Worm (Caenorhabditis elegans) whole organism, early embryonic: ENCODE data around the gene B0252.8.

Experiments
- B0310.2 ChIP-seq: sonication (generic microtip); optimal IDR thresholded peaks from 2 replicates; lab custom pipeline; 2016; ENCODE audit warnings: mild to moderate bottlenecking, missing genetic modification characterization, missing compliant biosample characterization
- F13C5.2 ChIP-seq: sonication (generic microtip); optimal IDR thresholded peaks from 2 replicates; lab custom pipeline; 2017; ENCODE audit warnings: mild to moderate bottlenecking, missing genetic modification characterization, inconsistent platforms, missing compliant biosample characterization
- aly-1 ChIP-seq: sonication (generic microtip); optimal IDR thresholded peaks from 2 replicates; lab custom pipeline; 2016; ENCODE audit warnings: missing genetic modification characterization, missing compliant biosample characterization
- ama-1 ChIP-seq: fragments of 150-350 bp; optimal IDR thresholded peaks from 2 replicates; lab custom pipeline; 2014
- ceh-13 ChIP-seq: fragments of 200-800 bp; sonication (Bioruptor generic); optimal IDR thresholded peaks from 2 replicates; lab custom pipeline; 2018; ENCODE audit warnings: mild to moderate bottlenecking, missing genetic modification characterization, missing compliant biosample characterization
- ceh-36 ChIP-seq: sonication (generic microtip); optimal IDR thresholded peaks from 2 replicates; lab custom pipeline; 2016; ENCODE audit warnings: missing genetic modification characterization, inconsistent platforms, missing compliant biosample characterization
- ets-7 ChIP-seq: sonication (generic microtip); optimal IDR thresholded peaks from 2 replicates; lab custom pipeline; 2016; ENCODE audit warnings: missing genotype, missing genetic modification characterization, missing compliant biosample characterization
- flt-1 ChIP-seq: fragments of 200-800 bp; sonication (Bioruptor generic); IDR thresholded peaks from 2 replicates; pipeline ENCODE4 v1.3.6; 2022; ENCODE audit warnings: missing genetic modification characterization, missing compliant biosample characterization
- hmbx-1 ChIP-seq: sonication (generic microtip); optimal IDR thresholded peaks from 2 replicates; lab custom pipeline; 2016; ENCODE audit warnings: mild to moderate bottlenecking, missing genetic modification characterization, missing compliant biosample characterization
- hmg-4 ChIP-seq: fragments of 200-800 bp; sonication (Bioruptor generic); optimal IDR thresholded peaks from 2 replicates; lab custom pipeline; 2018; ENCODE audit warnings: mild to moderate bottlenecking, missing genetic modification characterization, missing compliant biosample characterization
- hnd-1 ChIP-seq: sonication (generic microtip); optimal IDR thresholded peaks from 2 replicates; lab custom pipeline; 2016; ENCODE audit warnings: missing genetic modification characterization, missing compliant biosample characterization
- pes-1 ChIP-seq: fragments of 200-800 bp; sonication (Bioruptor generic); IDR thresholded peaks from 2 replicates; pipeline ENCODE4 v1.3.6; 2022; ENCODE audit warnings: missing genetic modification reagents, missing genetic modification characterization, missing compliant biosample characterization
- scrt-1 ChIP-seq: fragments of 200-800 bp; sonication (Bioruptor generic); IDR thresholded peaks from 2 replicates; pipeline ENCODE4 v1.3.6; 2022; ENCODE audit warnings: missing genetic modification characterization, missing compliant biosample characterization
- sea-1 ChIP-seq: fragments of 200-800 bp; sonication (Bioruptor generic); conservative IDR thresholded peaks from 2 replicates; pipeline ENCODE4 v1.3.6; 2022; ENCODE audit warnings: missing genetic modification characterization, missing compliant biosample characterization
- tbx-11 ChIP-seq: fragments of 200-800 bp; sonication (Bioruptor generic); IDR thresholded peaks from 2 replicates; pipeline ENCODE4 v1.3.6; 2022; ENCODE audit warnings: missing genetic modification characterization, missing compliant biosample characterization
- tbx-37 ChIP-seq: fragments of 200-800 bp; sonication (Bioruptor generic); conservative IDR thresholded peaks from 2 replicates; pipeline ENCODE4 v1.3.6; 2022; ENCODE audit warnings: missing genetic modification reagents, missing genetic modification characterization, missing compliant biosample characterization
- tra-4 ChIP-seq: sonication (generic microtip); optimal IDR thresholded peaks from 2 replicates; lab custom pipeline; 2017; ENCODE audit warnings: missing genetic modification characterization, missing compliant biosample characterization

B0252.8 gene

ce11 chrII:6915875-6916274, at the start of gene B0252.8:
TSS of gene B0252.8 (plus strand) at chrII:6916166.
- no peak for TF ChIP-seq hnd-1 (tag; lab: Kevin White, UChicago)

DNA sequence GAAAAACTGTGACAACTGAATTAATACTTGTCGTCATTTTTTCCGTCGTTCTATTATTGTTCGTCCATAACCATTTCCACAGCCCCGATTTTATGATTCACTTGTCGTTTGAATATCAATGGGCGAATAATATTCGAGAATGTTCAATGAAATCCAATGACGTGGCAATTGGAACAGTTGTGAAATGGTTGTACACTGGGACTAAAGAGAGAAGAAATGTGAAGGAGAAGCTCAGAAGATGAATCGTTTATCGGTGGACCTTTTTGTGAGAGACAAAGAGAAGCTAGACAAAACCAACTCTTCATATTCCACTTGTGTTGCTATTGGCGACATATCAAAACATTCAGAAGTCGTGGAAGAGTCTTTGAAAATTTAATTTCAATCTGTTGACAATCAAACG, 45.2 kb upstream of the B0252.8 start, which contains the start of gene clhm-1:
TSS of gene clhm-1 (minus strand) at position 207 of the 400 bp plus-strand sequence.
- TF ChIP-seq hmbx-1 (tag; lab: Kevin White, UChicago) (no peak), tra-4 (tag; lab: Kevin White, UChicago) (no peak), hmg-4 (GFP tag; lab: Kevin White, UChicago) (no peak), ets-7 (tag; lab: Kevin White, UChicago) (no peak), tbx-11 (GFP tag; lab: Robert Waterston, UW) (no peak), F13C5.2 (tag; lab: Kevin White, UChicago) (no peak), scrt-1 (GFP tag; lab: Robert Waterston, UW) (no peak), aly-1 (no peak), ceh-36 (tag; lab: Kevin White, UChicago) (no peak), ceh-13 (no peak), ama-1 (lab: Kevin White, UChicago) (no peak), sea-1 (no peak), flt-1 (no peak), B0310.2 (tag; lab: Kevin White, UChicago) (no peak), pes-1 (GFP tag; lab: Robert Waterston, UW) (no peak), tbx-37 (GFP tag; lab: Robert Waterston, UW) (no peak), hnd-1 (tag; lab: Kevin White, UChicago) (no peak)

DNA sequence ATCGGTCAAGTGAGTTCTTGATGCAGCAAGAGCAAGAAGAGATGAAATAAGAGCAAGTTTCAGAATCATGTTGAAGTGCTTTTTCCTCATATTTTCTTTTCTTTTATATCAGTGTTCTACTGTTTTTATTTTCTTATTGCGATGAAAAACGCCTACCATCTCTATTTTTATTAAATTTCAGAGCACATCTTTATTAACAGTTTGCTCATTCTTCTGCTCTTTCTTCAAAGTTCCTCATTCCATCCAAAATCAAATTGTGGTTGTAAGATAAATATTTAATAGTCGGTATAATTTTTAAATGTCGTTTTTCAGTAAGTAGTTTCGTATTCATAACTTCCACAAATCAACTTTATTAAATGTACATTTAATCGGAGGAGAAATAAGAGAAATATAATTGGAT, 43.5 kb upstream of the B0252.8 start, which contains the start of gene C44B7.5:
TSS of gene C44B7.5 (minus strand) at position 101 of the 400 bp plus-strand sequence.
- no peak for TF ChIP-seq F13C5.2 (tag; lab: Kevin White, UChicago)
- no peak for TF ChIP-seq tbx-37 (GFP tag; lab: Robert Waterston, UW)
- no peak for TF ChIP-seq hnd-1 (tag; lab: Kevin White, UChicago)
- TF ChIP-seq hmbx-1 (tag; lab: Kevin White, UChicago): no peak
- no peak for TF ChIP-seq tbx-11 (GFP tag; lab: Robert Waterston, UW)
- TF ChIP-seq pes-1 (GFP tag; lab: Robert Waterston, UW): no peak
- no peak for TF ChIP-seq tra-4 (tag; lab: Kevin White, UChicago)
- TF ChIP-seq ceh-13: no peak
- no peak for TF ChIP-seq ets-7 (tag; lab: Kevin White, UChicago)
- no peak for TF ChIP-seq B0310.2 (tag; lab: Kevin White, UChicago)
- no peak for TF ChIP-seq sea-1
- no peak for TF ChIP-seq flt-1
- no peak for TF ChIP-seq ama-1 (lab: Kevin White, UChicago)
- TF ChIP-seq ceh-36 (tag; lab: Kevin White, UChicago): no peak
- TF ChIP-seq scrt-1 (GFP tag; lab: Robert Waterston, UW): no peak
- no peak for TF ChIP-seq hmg-4 (GFP tag; lab: Kevin White, UChicago)
- TF ChIP-seq aly-1: no peak

DNA sequence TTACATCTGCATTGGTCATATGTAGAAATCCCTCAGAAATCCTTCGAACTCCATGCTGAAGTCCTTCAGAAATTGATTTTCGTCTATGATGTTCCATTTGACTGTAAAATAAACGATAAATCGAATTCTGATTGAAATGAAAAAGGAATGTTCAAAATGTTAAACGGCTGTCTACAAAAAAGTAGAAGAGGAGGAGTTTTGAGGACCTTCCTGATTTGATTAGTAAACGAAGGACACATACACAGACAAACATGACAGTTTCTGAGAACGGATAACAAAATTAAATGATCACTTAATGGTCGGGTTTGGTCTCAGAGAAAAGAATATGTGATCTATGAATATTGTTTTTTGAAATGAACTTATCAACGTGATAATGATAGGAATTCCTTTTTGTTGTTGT, 39.0 kb upstream of the B0252.8 start, which contains the start of gene slc-36.5:
TSS of gene slc-36.5 (minus strand) at position 101 of the 400 bp plus-strand sequence.
- TF ChIP-seq pes-1 (GFP tag; lab: Robert Waterston, UW): no peak
- TF ChIP-seq ceh-13: no peak
- TF ChIP-seq scrt-1 (GFP tag; lab: Robert Waterston, UW): no peak

- TF ChIP-seq pes-1 (GFP tag; lab: Robert Waterston, UW) (no peak), tbx-37 (GFP tag; lab: Robert Waterston, UW) (no peak), B0310.2 (tag; lab: Kevin White, UChicago) (no peak), tbx-11 (GFP tag; lab: Robert Waterston, UW) (no peak), F13C5.2 (tag; lab: Kevin White, UChicago) (no peak), hmg-4 (GFP tag; lab: Kevin White, UChicago) (no peak)
These were observed 38.1 kb upstream of the B0252.8 start for ce11 chrII:6877881-6878280.

DNA sequence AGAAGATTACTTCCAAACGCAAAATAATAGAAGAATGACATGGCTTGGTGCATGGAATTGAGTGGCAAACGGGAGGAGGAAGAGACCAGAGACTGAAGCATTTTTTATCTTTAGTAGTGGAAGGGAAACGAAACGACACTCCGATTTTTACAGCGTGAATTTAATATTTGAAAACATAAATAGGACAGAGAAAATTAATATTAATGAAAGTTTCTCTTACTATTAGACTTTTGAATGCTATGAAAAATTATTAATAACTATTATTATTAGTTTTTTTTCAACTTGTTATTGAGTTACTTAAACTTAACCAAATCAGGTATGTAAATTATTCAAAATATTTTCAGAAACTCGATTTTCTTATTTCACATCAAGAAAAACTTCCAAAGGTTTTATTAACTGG, 35.9 kb upstream of the B0252.8 start, which contains the start of gene C44B7.7:
TSS of gene C44B7.7 (minus strand) at position 101 of the 400 bp plus-strand sequence.
- TF ChIP-seq scrt-1 (GFP tag; lab: Robert Waterston, UW): no peak
- TF ChIP-seq pes-1 (GFP tag; lab: Robert Waterston, UW): no peak
- TF ChIP-seq ceh-13: no peak

- no peak for TF ChIP-seq ceh-36 (tag; lab: Kevin White, UChicago)
- no peak for TF ChIP-seq ama-1 (lab: Kevin White, UChicago)
- no peak for TF ChIP-seq aly-1
- no peak for TF ChIP-seq ceh-13
- TF ChIP-seq B0310.2 (tag; lab: Kevin White, UChicago): no peak
- no peak for TF ChIP-seq hnd-1 (tag; lab: Kevin White, UChicago)
- TF ChIP-seq hmbx-1 (tag; lab: Kevin White, UChicago): no peak
- no peak for TF ChIP-seq flt-1
- no peak for TF ChIP-seq F13C5.2 (tag; lab: Kevin White, UChicago)
- no peak for TF ChIP-seq tbx-37 (GFP tag; lab: Robert Waterston, UW)
- no peak for TF ChIP-seq sea-1
- no peak for TF ChIP-seq hmg-4 (GFP tag; lab: Kevin White, UChicago)
- TF ChIP-seq ets-7 (tag; lab: Kevin White, UChicago): no peak
- no peak for TF ChIP-seq scrt-1 (GFP tag; lab: Robert Waterston, UW)
- no peak for TF ChIP-seq tra-4 (tag; lab: Kevin White, UChicago)
- no peak for TF ChIP-seq pes-1 (GFP tag; lab: Robert Waterston, UW)
- TF ChIP-seq tbx-11 (GFP tag; lab: Robert Waterston, UW): no peak
These were observed 33.6 kb upstream of the B0252.8 start for ce11 chrII:6882335-6882734.

DNA sequence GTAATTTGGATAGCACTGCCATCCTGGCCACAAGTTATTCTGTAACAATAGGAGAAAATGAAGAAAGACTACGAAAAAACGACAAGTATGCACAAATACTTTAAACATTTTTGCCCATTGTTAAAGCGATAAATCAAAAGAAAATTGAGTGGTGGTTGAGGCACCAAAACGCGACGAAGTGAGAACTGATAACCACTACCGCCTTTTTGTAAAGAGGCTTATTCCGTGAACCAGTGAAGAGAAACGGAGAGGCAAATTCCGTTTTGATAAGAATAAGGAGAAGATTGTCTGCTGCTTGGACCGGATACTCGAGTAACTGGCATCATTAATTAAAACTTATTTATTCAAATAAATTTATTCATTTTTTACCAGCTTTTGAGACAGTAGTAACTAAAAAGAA, 32.2 kb upstream of the B0252.8 start, which contains the start of gene pmp-1:
TSS of gene pmp-1 (minus strand) at position 39 of the 400 bp plus-strand sequence.
- no peak for TF ChIP-seq F13C5.2 (tag; lab: Kevin White, UChicago)
- no peak for TF ChIP-seq scrt-1 (GFP tag; lab: Robert Waterston, UW)
- no peak for TF ChIP-seq ets-7 (tag; lab: Kevin White, UChicago)
- no peak for TF ChIP-seq pes-1 (GFP tag; lab: Robert Waterston, UW)
- TF ChIP-seq ama-1 (lab: Kevin White, UChicago): no peak
- TF ChIP-seq aly-1: no peak
- TF ChIP-seq B0310.2 (tag; lab: Kevin White, UChicago): no peak
- no peak for TF ChIP-seq ceh-13
- no peak for TF ChIP-seq hnd-1 (tag; lab: Kevin White, UChicago)
- no peak for TF ChIP-seq flt-1
- TF ChIP-seq tbx-37 (GFP tag; lab: Robert Waterston, UW): no peak
- no peak for TF ChIP-seq tra-4 (tag; lab: Kevin White, UChicago)
- TF ChIP-seq tbx-11 (GFP tag; lab: Robert Waterston, UW): no peak
- no peak for TF ChIP-seq hmg-4 (GFP tag; lab: Kevin White, UChicago)
- TF ChIP-seq hmbx-1 (tag; lab: Kevin White, UChicago): no peak
- TF ChIP-seq ceh-36 (tag; lab: Kevin White, UChicago): no peak
- TF ChIP-seq sea-1: no peak
